Fruit fly (Drosophila melanogaster): ENCODE data around the gene ppk28.

ppk28 gene

dm6 chrX:16786860-16787415 lies 18.9 kb upstream of the ppk28 start, which contains the start of the genes CG9609 and Sap30 (continued):
- TF ChIP-seq Xrp1 (GFP tag; IDR thresholded peaks at IDR 0.05) (no peak), CG10274 (GFP tag; optimal IDR thresholded peaks at IDR 0.05) (no peak), chn (GFP tag; optimal IDR thresholded peaks at IDR 0.05) (no peak), cas (GFP tag; IDR thresholded peaks at IDR 0.05) (no peak), ftz-f1 (GFP tag; optimal IDR thresholded peaks at IDR 0.05) (no peak), CG6254 (GFP tag; optimal IDR thresholded peaks at IDR 0.05) (no peak), lilli (GFP tag; optimal IDR thresholded peaks at IDR 0.05) (no peak), Camta (GFP tag; optimal IDR thresholded peaks at IDR 0.05) (no peak), Bgb (GFP tag; IDR thresholded peaks at IDR 0.05; ENCODE audit: partially characterized antibody) (no peak; the same call in 1 of the 2 replicates), NfI (GFP tag; optimal IDR thresholded peaks at IDR 0.05) (no peak), pfk (GFP tag; optimal IDR thresholded peaks at IDR 0.05) (no peak), CG12744 (GFP tag; optimal IDR thresholded peaks at IDR 0.05) (no peak), CG8089 (GFP tag; optimal IDR thresholded peaks at IDR 0.05) (no peak), CG2120 (GFP tag; optimal IDR thresholded peaks at IDR 0.05) (peak; percentile 27), sqz (GFP tag; optimal IDR thresholded peaks at IDR 0.05) (no peak), gfzf (GFP tag; optimal IDR thresholded peaks at IDR 0.05) (peak; percentile 71), CG3163 (GFP tag; optimal IDR thresholded peaks at IDR 0.05) (no peak), dmrt99B (tag; optimal IDR thresholded peaks at IDR 0.05) (no peak), Hand (GFP tag; optimal IDR thresholded peaks at IDR 0.05) (no peak), ssp (GFP tag; IDR thresholded peaks at IDR 0.05) (no peak), bsh (GFP tag; optimal IDR thresholded peaks at IDR 0.05) (no peak), Sox102F (GFP tag; optimal IDR thresholded peaks at IDR 0.05) (no peak), croc (GFP tag; conservative IDR thresholded peaks at IDR 0.05) (no peak), tin (GFP tag; optimal IDR thresholded peaks at IDR 0.05) (no peak), Ada2b (GFP tag; IDR thresholded peaks at IDR 0.05) (no peak), CG31441 (GFP tag; IDR thresholded peaks at IDR 0.05) (no peak), CG11456 (GFP tag; IDR thresholded peaks at IDR 0.05) (no peak), CG1832 (GFP tag; optimal IDR thresholded peaks at IDR 0.05) (no peak), crc (GFP tag; optimal IDR thresholded peaks at IDR 0.05) (no peak), ems (GFP tag; optimal IDR thresholded peaks at IDR 0.05) (no peak), CG6791 (GFP tag; IDR thresholded peaks at IDR 0.05; ENCODE audit: partially characterized antibody) (no peak), Mes4 (GFP tag; optimal IDR thresholded peaks at IDR 0.05) (no peak), gsb-n (tag; optimal IDR thresholded peaks at IDR 0.05) (no peak), Hmx (GFP tag; optimal IDR thresholded peaks at IDR 0.05) (no peak), CG12942 (GFP tag; optimal IDR thresholded peaks at IDR 0.05) (no peak), CG7839 (tag; optimal IDR thresholded peaks at IDR 0.05) (no peak), sens (GFP tag) (peak; percentile 83), pho (GFP tag; optimal IDR thresholded peaks at IDR 0.05) (no peak), sens-2 (GFP tag; IDR thresholded peaks at IDR 0.05) (no peak), cwo (GFP tag; optimal IDR thresholded peaks at IDR 0.05) (no peak), Usf (GFP tag; optimal IDR thresholded peaks at IDR 0.05) (no peak), CG11723 (GFP tag; optimal IDR thresholded peaks at IDR 0.05) (no peak), crp (GFP tag; optimal IDR thresholded peaks at IDR 0.05) (no peak), jing (GFP tag; optimal IDR thresholded peaks at IDR 0.05) (no peak), unc-4 (GFP tag; IDR thresholded peaks at IDR 0.05; ENCODE audit: partially characterized antibody) (no peak), eve (GFP tag; optimal IDR thresholded peaks at IDR 0.05) (no peak), klu (GFP tag; IDR thresholded peaks at IDR 0.05) (no peak), CG17802 (tag; optimal IDR thresholded peaks at IDR 0.05) (no peak), CG7786 (GFP tag; optimal IDR thresholded peaks at IDR 0.05) (no peak), cad (GFP tag; optimal IDR thresholded peaks at IDR 0.05) (no peak), CG18262 (tag; optimal IDR thresholded peaks at IDR 0.05) (no peak)

Data from whole organism, embryonic.